Worm (Caenorhabditis elegans): ENCODE data around the gene sra-14.

sra-14 gene

DNA sequence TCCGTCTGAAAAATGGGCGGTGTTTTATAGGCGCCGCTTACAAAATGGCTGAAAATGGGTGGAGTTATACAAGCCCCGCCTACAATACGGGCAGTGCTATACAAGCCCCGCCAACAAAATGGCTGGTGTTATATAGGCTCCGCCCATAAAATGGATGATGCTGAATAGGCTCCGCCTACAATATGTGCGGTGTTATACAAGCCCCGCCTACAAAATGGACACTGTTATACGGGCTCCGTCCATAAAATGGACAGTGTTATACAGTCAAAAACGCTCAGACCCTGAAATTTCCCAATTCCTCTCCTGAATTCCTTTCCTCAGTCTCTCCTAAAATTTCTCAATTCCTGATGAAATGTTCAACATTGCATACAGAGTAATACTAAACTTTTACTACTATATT is 19.0 kb upstream of the sra-14 start (continued):
- no peak for TF ChIP-seq akir-1 (GFP tag; optimal IDR thresholded peaks at IDR 0.05)
- no peak for TF ChIP-seq cebp-2 (GFP tag; IDR thresholded peaks at IDR 0.05)
- TF ChIP-seq nhr-27 (tag; optimal IDR thresholded peaks at IDR 0.05) = no peak
- no peak for TF ChIP-seq ceh-100 (GFP tag; IDR thresholded peaks at IDR 0.05)
- TF ChIP-seq F37B4.10 (GFP tag; IDR thresholded peaks at IDR 0.05) = no peak
- no peak for TF ChIP-seq Y95B8A.8 (GFP tag; IDR thresholded peaks at IDR 0.05)
- no peak for TF ChIP-seq F49E8.2 (tag; optimal IDR thresholded peaks at IDR 0.05; ENCODE audit: insufficient read depth)
- no peak for TF ChIP-seq lir-1 (GFP tag; conservative IDR thresholded peaks at IDR 0.05)
- 0 out of 2 replicates have a peak, but pooled peaks have one; percentile 10 for TF ChIP-seq aptf-2 (GFP tag; conservative IDR thresholded peaks at IDR 0.05)
- no peak for TF ChIP-seq gei-17 (GFP tag; optimal IDR thresholded peaks at IDR 0.05)
- no peak for TF ChIP-seq egl-18 (GFP tag; IDR thresholded peaks at IDR 0.05)
- 0 out of 2 replicates have a peak, but pooled peaks have one; percentile 5 for TF ChIP-seq F33H1.4 (GFP tag; IDR thresholded peaks at IDR 0.05)
- TF ChIP-seq C06A6.2 (GFP tag; conservative IDR thresholded peaks at IDR 0.05) = no peak
- TF ChIP-seq pbrm-1 (GFP tag; IDR thresholded peaks at IDR 0.05) = no peak
- no peak for TF ChIP-seq xnd-1 (tag; optimal IDR thresholded peaks at IDR 0.05)
- 0 out of 2 replicates have a peak, but pooled peaks have one; percentile 30 for TF ChIP-seq hsf-1 (GFP tag; IDR thresholded peaks at IDR 0.05)
- 0 out of 2 replicates have a peak, but pooled peaks have one; percentile 15 for TF ChIP-seq nfyb-1 (GFP tag; IDR thresholded peaks at IDR 0.05)
- TF ChIP-seq nhr-80 (tag; optimal IDR thresholded peaks at IDR 0.05) = no peak
- TF ChIP-seq T07F8.4 (tag; optimal IDR thresholded peaks at IDR 0.05) = no peak
- peak; percentile 78; the same call in 1 of the 2 replicates for TF ChIP-seq madf-3 (GFP tag; IDR thresholded peaks at IDR 0.05)
- peak; percentile 36; the same call in 1 of the 2 replicates for TF ChIP-seq attf-6 (GFP tag; IDR thresholded peaks at IDR 0.05)
- TF ChIP-seq ccch-3 (GFP tag; optimal IDR thresholded peaks at IDR 0.05) = no peak
- peak; percentile 17 for TF ChIP-seq F52B5.7 (tag; optimal IDR thresholded peaks at IDR 0.05)
- peak; percentile 18; the same call in 1 of the 2 replicates for TF ChIP-seq ekl-4 (GFP tag; IDR thresholded peaks at IDR 0.05)
- no peak for TF ChIP-seq lsl-1 (GFP tag; optimal IDR thresholded peaks at IDR 0.05)
- TF ChIP-seq ceh-91 (GFP tag; IDR thresholded peaks at IDR 0.05) = no peak
- no peak for TF ChIP-seq Y67H2A.10 (GFP tag; conservative IDR thresholded peaks at IDR 0.05)
- TF ChIP-seq K12H6.12 (tag; optimal IDR thresholded peaks at IDR 0.05) = no peak
- no peak for TF ChIP-seq nfya-2 (GFP tag; IDR thresholded peaks at IDR 0.05)
- TF ChIP-seq ztf-25 (GFP tag; IDR thresholded peaks at IDR 0.05) = no peak

ce11 chrII:12878071-12878668 is 6.9 kb upstream of the sra-14 start, which contains the start of gene gsy-1:
Gene gsy-1, minus strand, starts transcription at chrII:12878121.
- TF ChIP-seq madf-6 (GFP tag; IDR thresholded peaks at IDR 0.05) (0 out of 2 replicates have a peak, but pooled peaks have one; percentile 17), tbp1 (GFP tag; optimal IDR thresholded peaks at IDR 0.05) (no peak), bed-1 (GFP tag; IDR thresholded peaks at IDR 0.05) (no peak), snpc-3.4 (tag; optimal IDR thresholded peaks at IDR 0.05) (no peak), die-1 (tag; optimal IDR thresholded peaks at IDR 0.05) (no peak), Y95B8A.8 (GFP tag; IDR thresholded peaks at IDR 0.05) (no peak), unc-62 (GFP tag; optimal IDR thresholded peaks at IDR 0.05) (no peak), nfyb-1 (GFP tag; IDR thresholded peaks at IDR 0.05) (0 out of 2 replicates have a peak, but pooled peaks have one; percentile 48)

DNA sequence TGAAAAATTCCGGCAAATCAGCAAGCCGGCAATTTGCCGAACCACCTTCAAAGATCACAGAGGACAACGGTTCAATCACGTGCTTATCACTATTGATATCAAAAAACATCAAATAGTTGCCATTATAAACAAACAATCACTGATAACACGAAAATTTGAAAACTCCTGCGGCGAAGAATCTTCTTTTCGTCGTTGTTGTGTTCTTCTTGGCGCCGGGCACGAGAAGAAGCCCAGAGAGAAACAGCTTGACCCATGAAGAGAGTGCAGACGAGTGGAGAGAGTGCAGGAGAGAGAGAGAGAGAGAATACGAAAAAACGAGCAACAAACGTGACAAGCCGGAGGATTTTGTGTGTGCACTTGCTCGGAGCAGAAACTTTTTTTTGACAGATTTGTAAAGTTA is 6.4 kb upstream of the sra-14 start:
- TF ChIP-seq ceh-27 (GFP tag; optimal IDR thresholded peaks at IDR 0.05) (peak; percentile 19), ztf-25 (GFP tag; IDR thresholded peaks at IDR 0.05) (no peak), nhr-90 (tag; optimal IDR thresholded peaks at IDR 0.05) (peak; percentile 29), ceh-91 (GFP tag; IDR thresholded peaks at IDR 0.05) (no peak), lag-1 (GFP tag; IDR thresholded peaks at IDR 0.05) (no peak), hmg-1.2 (GFP tag; IDR thresholded peaks at IDR 0.05) (peak; percentile 75; the same call in 1 of the 2 replicates), Y95B8A.8 (GFP tag; IDR thresholded peaks at IDR 0.05) (0 out of 2 replicates have a peak, but pooled peaks have one; percentile 59), madf-10 (tag; optimal IDR thresholded peaks at IDR 0.05) (peak; percentile 67), Y56A3A.18 (GFP tag; IDR thresholded peaks at IDR 0.05) (no peak), zfh-2 (GFP tag; conservative IDR thresholded peaks at IDR 0.05) (peak; percentile 75), lin-54 (GFP tag; optimal IDR thresholded peaks at IDR 0.05) (peak; percentile 14), cebp-1 (GFP tag; IDR thresholded peaks at IDR 0.05) (no peak), cebp-1 (tag; optimal IDR thresholded peaks at IDR 0.05) (peak; percentile 71), ztf-26 (tag; optimal IDR thresholded peaks at IDR 0.05) (peak; percentile 23)
